Worm (Caenorhabditis elegans) whole organism, midembryonic: Measurements from ENCODE around the gene swt-5.

Experiments used
- T22C8.4 ChIP-seq: fragments of 200-800 bp; sonication (Bioruptor generic); IDR thresholded peaks from 2 replicates; pipeline ENCODE4 v1.3.6; 2022; ENCODE audit warnings: missing genetic modification characterization, missing compliant biosample characterization
- cog-1 ChIP-seq: sonication (generic microtip); optimal IDR thresholded peaks from 2 replicates; lab custom pipeline; 2016; ENCODE audit warnings: missing genetic modification characterization, missing compliant biosample characterization
- flt-1 ChIP-seq: fragments of 200-800 bp; sonication (Bioruptor generic); IDR thresholded peaks from 2 replicates; pipeline ENCODE4 v1.3.6; 2022; ENCODE audit warnings: missing genetic modification characterization, missing compliant biosample characterization
- klf-2 ChIP-seq: fragments of 200-800 bp; sonication (Bioruptor generic); conservative IDR thresholded peaks from 2 replicates; pipeline ENCODE4 v1.3.6; 2022; ENCODE audit warnings: missing genetic modification reagents, missing genetic modification characterization, missing compliant biosample characterization
- med-1 ChIP-seq: sonication (generic microtip); optimal IDR thresholded peaks from 2 replicates; lab custom pipeline; 2017; ENCODE audit warnings: missing genetic modification characterization, mild to moderate bottlenecking, missing compliant biosample characterization, antibody characterized with exemption, missing genetic modification reagents; ENCODE audit not compliant: insufficient read depth
- ref-1 ChIP-seq: fragments of 200-800 bp; sonication (Bioruptor generic); conservative IDR thresholded peaks from 2 replicates; pipeline ENCODE4 v1.3.6; 2022; ENCODE audit warnings: missing genetic modification reagents, missing genetic modification characterization, missing compliant biosample characterization
- tab-1 ChIP-seq: fragments of 200-800 bp; sonication (Bioruptor generic); IDR thresholded peaks from 2 replicates; pipeline ENCODE4 v1.3.6; 2022; ENCODE audit warnings: missing genetic modification characterization, missing compliant biosample characterization
- ztf-23 ChIP-seq: fragments of 200-800 bp; sonication (Bioruptor generic); IDR thresholded peaks from 2 replicates; pipeline ENCODE4 v1.3.6; 2022; ENCODE audit warnings: missing genetic modification reagents, missing genetic modification characterization, missing compliant biosample characterization
- ztf-29 ChIP-seq: fragments of 200-800 bp; sonication (Bioruptor generic); IDR thresholded peaks from 2 replicates; pipeline ENCODE4 v1.3.6; 2022; ENCODE audit warnings: missing genetic modification reagents, missing genetic modification characterization, missing compliant biosample characterization

swt-5 gene

ce11 chrV:9504474-9504960, 3.3 kb downstream of the swt-5 start, which contains the start of gene haao-1:
Gene haao-1 (plus strand): TSS chrV:9504910.
- TF ChIP-seq ztf-23 (GFP tag; lab: Robert Waterston, UW) (no peak), med-1 (no peak), tab-1 (GFP tag; lab: Robert Waterston, UW) (no peak), ref-1 (GFP tag; lab: Robert Waterston, UW) (no peak), ztf-29 (GFP tag; lab: Robert Waterston, UW) (no peak)

- TF ChIP-seq ztf-29 (GFP tag; lab: Robert Waterston, UW), result no peak
- TF ChIP-seq T22C8.4 (GFP tag; lab: Robert Waterston, UW), result no peak
- no peak for TF ChIP-seq tab-1 (GFP tag; lab: Robert Waterston, UW)
- TF ChIP-seq cog-1 (tag; lab: Kevin White, UChicago), result no peak
- no peak for TF ChIP-seq ztf-23 (GFP tag; lab: Robert Waterston, UW)
- TF ChIP-seq flt-1 (GFP tag; lab: Robert Waterston, UW), result no peak
- TF ChIP-seq ref-1 (GFP tag; lab: Robert Waterston, UW), result no peak
- no peak for TF ChIP-seq klf-2
- TF ChIP-seq med-1, result no peak
These were observed 5.7 kb downstream of the swt-5 start for ce11 chrV:9506931-9507330.

- TF ChIP-seq flt-1 (GFP tag; lab: Robert Waterston, UW), result no peak
- TF ChIP-seq ztf-29 (GFP tag; lab: Robert Waterston, UW), result no peak
- no peak for TF ChIP-seq klf-2
- no peak for TF ChIP-seq T22C8.4 (GFP tag; lab: Robert Waterston, UW)
- no peak for TF ChIP-seq med-1
- no peak for TF ChIP-seq ztf-23 (GFP tag; lab: Robert Waterston, UW)
- TF ChIP-seq tab-1 (GFP tag; lab: Robert Waterston, UW), result no peak
- TF ChIP-seq cog-1 (tag; lab: Kevin White, UChicago), result no peak
- TF ChIP-seq ref-1 (GFP tag; lab: Robert Waterston, UW), result no peak
These were observed 6.5 kb downstream of the swt-5 start, which contains the start of gene acs-14 for ce11 chrV:9507742-9508141. Gene acs-14 (plus strand): TSS chrV:9508132.

- TF ChIP-seq ztf-23 (GFP tag; lab: Robert Waterston, UW) (no peak), T22C8.4 (GFP tag; lab: Robert Waterston, UW) (no peak), ref-1 (GFP tag; lab: Robert Waterston, UW) (no peak), flt-1 (GFP tag; lab: Robert Waterston, UW) (no peak), klf-2 (no peak), cog-1 (tag; lab: Kevin White, UChicago) (no peak), tab-1 (GFP tag; lab: Robert Waterston, UW) (no peak), med-1 (no peak), ztf-29 (GFP tag; lab: Robert Waterston, UW) (no peak)
These were observed 8.4 kb downstream of the swt-5 start for ce11 chrV:9509597-9509996.

- TF ChIP-seq tab-1 (GFP tag; lab: Robert Waterston, UW) (no peak), T22C8.4 (GFP tag; lab: Robert Waterston, UW) (no peak), ztf-29 (GFP tag; lab: Robert Waterston, UW) (no peak), cog-1 (tag; lab: Kevin White, UChicago) (no peak), ref-1 (GFP tag; lab: Robert Waterston, UW) (no peak), ztf-23 (GFP tag; lab: Robert Waterston, UW) (no peak), flt-1 (GFP tag; lab: Robert Waterston, UW) (no peak), med-1 (no peak), klf-2 (no peak)
These were observed 12.4 kb downstream of the swt-5 start, which contains the start of gene eif-2Bdelta for ce11 chrV:9513590-9513989. Gene eif-2Bdelta (plus strand): TSS chrV:9513824.

ce11 chrV:9516280-9516679, 15.1 kb downstream of the swt-5 start:
- TF ChIP-seq med-1 (no peak), tab-1 (GFP tag; lab: Robert Waterston, UW) (no peak), T22C8.4 (GFP tag; lab: Robert Waterston, UW) (no peak), klf-2 (no peak), cog-1 (tag; lab: Kevin White, UChicago) (no peak), ztf-29 (GFP tag; lab: Robert Waterston, UW) (no peak), flt-1 (GFP tag; lab: Robert Waterston, UW) (no peak), ref-1 (GFP tag; lab: Robert Waterston, UW) (no peak), ztf-23 (GFP tag; lab: Robert Waterston, UW) (no peak)

- TF ChIP-seq ref-1 (GFP tag; lab: Robert Waterston, UW) (no peak), klf-2 (no peak), med-1 (no peak), ztf-23 (GFP tag; lab: Robert Waterston, UW) (no peak), cog-1 (tag; lab: Kevin White, UChicago) (no peak), ztf-29 (GFP tag; lab: Robert Waterston, UW) (no peak), tab-1 (GFP tag; lab: Robert Waterston, UW) (no peak), flt-1 (GFP tag; lab: Robert Waterston, UW) (no peak), T22C8.4 (GFP tag; lab: Robert Waterston, UW) (no peak)
These were observed 17.6 kb downstream of the swt-5 start, which contains the start of gene C50F4.8 for ce11 chrV:9518832-9519231. Gene C50F4.8 (minus strand): TSS chrV:9518859.

- TF ChIP-seq klf-2 (no peak), T22C8.4 (GFP tag; lab: Robert Waterston, UW) (no peak), med-1 (no peak), tab-1 (GFP tag; lab: Robert Waterston, UW) (no peak), ztf-29 (GFP tag; lab: Robert Waterston, UW) (no peak), ztf-23 (GFP tag; lab: Robert Waterston, UW) (no peak), ref-1 (GFP tag; lab: Robert Waterston, UW) (no peak), cog-1 (tag; lab: Kevin White, UChicago) (no peak), flt-1 (GFP tag; lab: Robert Waterston, UW) (no peak)
These were observed 20.5 kb downstream of the swt-5 start for ce11 chrV:9521697-9522096.

- TF ChIP-seq tab-1 (GFP tag; lab: Robert Waterston, UW) (no peak), flt-1 (GFP tag; lab: Robert Waterston, UW) (no peak), cog-1 (tag; lab: Kevin White, UChicago) (no peak), T22C8.4 (GFP tag; lab: Robert Waterston, UW) (no peak), ztf-23 (GFP tag; lab: Robert Waterston, UW) (no peak), med-1 (no peak), klf-2 (no peak), ref-1 (GFP tag; lab: Robert Waterston, UW) (no peak), ztf-29 (GFP tag; lab: Robert Waterston, UW) (no peak)
These were observed 22.9 kb downstream of the swt-5 start, which contains the start of gene C50F4.9 for ce11 chrV:9524099-9524498. Gene C50F4.9 (minus strand): TSS chrV:9524199.
